Fruit fly (Drosophila melanogaster) whole organism, pupa: ENCODE measurements around the gene CG3708.

ENCODE experiments used
- CG12605 ChIP-seq: fragments of 200-800 bp; sonication (Bioruptor generic); IDR thresholded peaks from 2 replicates; pipeline ENCODE4 v1.3.6; 2022; ENCODE audit warnings: missing biosample characterization, missing genetic modification characterization
- CG15710 ChIP-seq: fragments of 200-800 bp; sonication (Bioruptor generic); optimal IDR thresholded peaks from 2 replicates; lab custom pipeline; 2018; ENCODE audit warnings: missing biosample characterization, mild to moderate bottlenecking, missing genetic modification characterization, moderate library complexity
- CG8301 ChIP-seq: fragments of 200-800 bp; sonication (Bioruptor generic); optimal IDR thresholded peaks from 2 replicates; lab custom pipeline; 2018; ENCODE audit warnings: missing biosample characterization, mild to moderate bottlenecking, missing genetic modification characterization
- Pif1A ChIP-seq: fragments of 200-800 bp; sonication (Bioruptor generic); optimal IDR thresholded peaks from 3 replicates; lab custom pipeline; 2016; ENCODE audit warnings: missing biosample characterization, missing genetic modification characterization

DNA sequence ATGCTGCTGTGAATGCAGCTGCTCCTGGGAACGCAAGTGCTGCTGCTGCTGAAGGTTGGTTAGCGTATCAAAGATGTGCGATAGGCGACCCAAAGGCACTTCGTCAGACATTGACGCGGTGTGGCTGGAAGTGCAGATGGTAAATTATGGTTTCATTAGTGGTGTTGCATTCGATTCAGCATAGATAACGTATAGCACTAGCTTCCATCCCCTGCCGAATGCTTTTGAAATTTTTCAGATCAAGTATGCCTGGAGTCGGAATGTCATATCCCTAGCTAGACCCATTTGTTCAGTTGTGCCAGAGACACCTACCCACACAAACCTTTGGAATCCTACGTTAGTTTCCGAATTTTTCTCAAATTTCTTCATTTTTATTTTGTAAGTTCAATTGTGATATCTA, 35.7 kb downstream of the CG3708 start, which contains the start of gene CG11663:
- TF ChIP-seq CG12605 (GFP tag; lab: Robert Waterston, UW) (no peak), CG8301 (tag; lab: Kevin White, UChicago) (no peak), CG15710 (tag; lab: Kevin White, UChicago) (no peak), Pif1A (GFP tag; lab: Kevin White, UChicago) (no peak)
